Fruit fly (Drosophila melanogaster) whole organism, prepupa: ENCODE results near the gene Gyc88E.

Experiments used
- CG11294 ChIP-seq: fragments of 200-800 bp; sonication (Bioruptor generic); IDR thresholded peaks from 2 replicates; pipeline ENCODE4 v1.3.6; 2022; ENCODE audit warnings: missing biosample characterization, missing genetic modification characterization
- CG11902 ChIP-seq: fragments of 200-800 bp; sonication (Bioruptor generic); optimal IDR thresholded peaks from 3 replicates; lab custom pipeline; 2016; ENCODE audit warnings: missing biosample characterization, missing genetic modification characterization
- CG15336 ChIP-seq: fragments of 200-800 bp; sonication (Bioruptor generic); IDR thresholded peaks from 2 replicates; pipeline ENCODE4 v1.3.6; 2022; ENCODE audit warnings: missing biosample characterization, missing genetic modification characterization
- CG1621 ChIP-seq: fragments of 200-800 bp; sonication (Bioruptor generic); optimal IDR thresholded peaks from 3 replicates; lab custom pipeline; 2018; ENCODE audit warnings: missing biosample characterization, mild to moderate bottlenecking, missing genetic modification characterization
- CG16779 ChIP-seq: fragments of 200-800 bp; sonication (Bioruptor generic); optimal IDR thresholded peaks from 3 replicates; lab custom pipeline; 2017; ENCODE audit warnings: missing biosample characterization, mild to moderate bottlenecking, missing genetic modification characterization
- CG3032 ChIP-seq: fragments of 200-800 bp; optimal IDR thresholded peaks from 2 replicates; lab custom pipeline; 2019; ENCODE audit warnings: missing biosample characterization, mild to moderate bottlenecking, missing genetic modification characterization, moderate library complexity
- CG31627 ChIP-seq: fragments of 200-800 bp; sonication (Bioruptor generic); optimal IDR thresholded peaks from 3 replicates; lab custom pipeline; 2016; ENCODE audit warnings: missing biosample characterization, missing genetic modification characterization
- CG34406 ChIP-seq: fragments of 200-800 bp; sonication (Bioruptor generic); optimal IDR thresholded peaks from 3 replicates; lab custom pipeline; 2016; ENCODE audit warnings: missing biosample characterization, missing genetic modification characterization
- CG3919 ChIP-seq: fragments of 200-800 bp; sonication (Bioruptor generic); optimal IDR thresholded peaks from 3 replicates; lab custom pipeline; 2016; ENCODE audit warnings: missing biosample characterization, missing genetic modification characterization
- CG6163 ChIP-seq: fragments of 200-800 bp; sonication (Bioruptor generic); IDR thresholded peaks from 3 replicates; pipeline ENCODE4 v1.3.6; 2022; ENCODE audit warnings: missing biosample characterization, missing genetic modification characterization
- CG6276 ChIP-seq: fragments of 200-800 bp; sonication (Bioruptor generic); optimal IDR thresholded peaks from 2 replicates; lab custom pipeline; 2017; ENCODE audit warnings: missing biosample characterization, mild to moderate bottlenecking, missing genetic modification characterization
- CG6792 ChIP-seq: fragments of 200-800 bp; sonication (Bioruptor generic); optimal IDR thresholded peaks from 3 replicates; lab custom pipeline; 2016; ENCODE audit warnings: missing biosample characterization, missing genetic modification characterization
- CG6854 ChIP-seq: fragments of 200-800 bp; sonication (Bioruptor generic); optimal IDR thresholded peaks from 2 replicates; lab custom pipeline; 2017; ENCODE audit warnings: missing biosample characterization, mild to moderate bottlenecking, missing genetic modification characterization
- CG7368 ChIP-seq: fragments of 200-800 bp; sonication (Bioruptor generic); optimal IDR thresholded peaks from 3 replicates; lab custom pipeline; 2016; ENCODE audit warnings: missing biosample characterization, missing genetic modification characterization
- CG9139 ChIP-seq: fragments of 200-800 bp; sonication (Bioruptor generic); optimal IDR thresholded peaks from 3 replicates; lab custom pipeline; 2017; ENCODE audit warnings: missing biosample characterization, mild to moderate bottlenecking, missing genetic modification characterization
- Eip75B ChIP-seq: fragments of 200-800 bp; sonication (Bioruptor generic); optimal IDR thresholded peaks from 3 replicates; lab custom pipeline; 2016; ENCODE audit warnings: missing biosample characterization, missing genetic modification characterization
- Eip78C ChIP-seq: fragments of 200-800 bp; sonication (Bioruptor generic); peaks from one replicate; lab custom pipeline; 2016; ENCODE audit warnings: missing biosample characterization, missing genetic modification characterization
- Ets21C ChIP-seq: fragments of 200-800 bp; sonication (Bioruptor generic); optimal IDR thresholded peaks from 3 replicates; lab custom pipeline; 2016; ENCODE audit warnings: missing biosample characterization, missing genetic modification characterization
- Ets96B ChIP-seq: fragments of 200-800 bp; optimal IDR thresholded peaks from 2 replicates; lab custom pipeline; 2019; ENCODE audit warnings: missing biosample characterization, mild to moderate bottlenecking, missing genetic modification characterization, moderate library complexity
- Hr38 ChIP-seq: sonication (Bioruptor generic); optimal IDR thresholded peaks from 2 replicates; lab custom pipeline; 2016; ENCODE audit warnings: missing biosample characterization, missing genetic modification characterization
- Hr39 ChIP-seq: fragments of 200-800 bp; sonication (Bioruptor generic); optimal IDR thresholded peaks from 2 replicates; lab custom pipeline; 2016; ENCODE audit warnings: missing biosample characterization, missing genetic modification characterization
- Lpt ChIP-seq: fragments of 200-800 bp; sonication (Bioruptor generic); optimal IDR thresholded peaks from 3 replicates; lab custom pipeline; 2016; ENCODE audit warnings: missing biosample characterization, missing genetic modification characterization
- Met ChIP-seq: fragments of 200-800 bp; sonication (Bioruptor generic); optimal IDR thresholded peaks from 3 replicates; lab custom pipeline; 2016; ENCODE audit warnings: missing biosample characterization, missing genetic modification characterization
- OdsH ChIP-seq: fragments of 200-800 bp; sonication (Bioruptor generic); optimal IDR thresholded peaks from 3 replicates; lab custom pipeline; 2016; ENCODE audit warnings: missing biosample characterization, missing genetic modification characterization
- Sox102F ChIP-seq: fragments of 200-800 bp; sonication (Bioruptor generic); optimal IDR thresholded peaks from 2 replicates; lab custom pipeline; 2016; ENCODE audit warnings: missing biosample characterization, mild to moderate bottlenecking, missing genetic modification characterization
- Sox14 ChIP-seq: fragments of 200-800 bp; sonication (Bioruptor generic); optimal IDR thresholded peaks from 3 replicates; lab custom pipeline; 2016; ENCODE audit warnings: missing biosample characterization, missing genetic modification characterization
- Sox15 ChIP-seq: fragments of 200-800 bp; sonication (Bioruptor generic); optimal IDR thresholded peaks from 3 replicates; lab custom pipeline; 2016; ENCODE audit warnings: missing biosample characterization, missing genetic modification characterization
- achi ChIP-seq: fragments of 200-800 bp; sonication (Bioruptor generic); optimal IDR thresholded peaks from 3 replicates; lab custom pipeline; 2016; ENCODE audit warnings: missing biosample characterization, missing genetic modification characterization
- acj6 ChIP-seq: fragments of 200-800 bp; sonication (Bioruptor generic); optimal IDR thresholded peaks from 3 replicates; lab custom pipeline; 2016; ENCODE audit warnings: missing biosample characterization, missing genetic modification characterization
- cyc ChIP-seq: fragments of 200-800 bp; sonication (Bioruptor generic); optimal IDR thresholded peaks from 3 replicates; lab custom pipeline; 2016; ENCODE audit warnings: missing biosample characterization, missing genetic modification characterization
- dac ChIP-seq: fragments of 200-800 bp; sonication (Bioruptor generic); optimal IDR thresholded peaks from 2 replicates; lab custom pipeline; 2017; ENCODE audit warnings: missing biosample characterization, mild to moderate bottlenecking, missing genetic modification characterization
- dsx ChIP-seq: fragments of 200-800 bp; optimal IDR thresholded peaks from 3 replicates; lab custom pipeline; 2019; ENCODE audit warnings: missing biosample characterization, mild to moderate bottlenecking, missing genetic modification characterization, moderate library complexity; ENCODE audit not compliant: poor library complexity, severe bottlenecking
- eg ChIP-seq: fragments of 200-800 bp; sonication (Bioruptor generic); IDR thresholded peaks from 3 replicates; pipeline ENCODE4 v1.3.6; 2022; ENCODE audit warnings: missing biosample characterization, missing genetic modification characterization
- esn ChIP-seq: fragments of 200-800 bp; sonication (Bioruptor generic); optimal IDR thresholded peaks from 2 replicates; lab custom pipeline; 2016; ENCODE audit warnings: missing biosample characterization, mild to moderate bottlenecking, missing genetic modification characterization, moderate library complexity
- fkh ChIP-seq: fragments of 200-800 bp; sonication (Bioruptor generic); optimal IDR thresholded peaks from 3 replicates; lab custom pipeline; 2017; ENCODE audit warnings: missing biosample characterization, mild to moderate bottlenecking, missing genetic modification characterization, moderate library complexity
- lz ChIP-seq: fragments of 200-800 bp; sonication (Bioruptor generic); optimal IDR thresholded peaks from 3 replicates; lab custom pipeline; 2016; ENCODE audit warnings: missing biosample characterization, missing genetic modification characterization
- net ChIP-seq: fragments of 200-800 bp; sonication (Bioruptor generic); optimal IDR thresholded peaks from 3 replicates; lab custom pipeline; 2016; ENCODE audit warnings: missing biosample characterization, missing genetic modification characterization
- pdm3 ChIP-seq: fragments of 200-800 bp; sonication (Bioruptor generic); optimal IDR thresholded peaks from 3 replicates; lab custom pipeline; 2016; ENCODE audit warnings: missing biosample characterization, missing genetic modification characterization
- salr ChIP-seq, 2 experiments: fragments of 200-800 bp; sonication (Bioruptor generic); optimal IDR thresholded peaks; 3 replicates each; lab custom pipeline; 2016 to 2018; ENCODE audit warnings: missing biosample characterization in 2 of 2, missing genetic modification characterization in 2 of 2, mild to moderate bottlenecking in 1 of 2
- spab ChIP-seq: fragments of 200-800 bp; sonication (Bioruptor generic); optimal IDR thresholded peaks from 2 replicates; lab custom pipeline; 2017; ENCODE audit warnings: missing biosample characterization, mild to moderate bottlenecking, missing genetic modification characterization, missing genetic modification reagents
- ss ChIP-seq, 2 experiments: fragments of 200-800 bp; sonication (Bioruptor generic); optimal IDR thresholded peaks; 2 replicates in 1 of 2; 3 replicates in 1 of 2; lab custom pipeline; 2017 to 2018; ENCODE audit warnings: mild to moderate bottlenecking in 2 of 2, missing biosample characterization in 2 of 2, missing genetic modification characterization in 2 of 2, moderate library complexity in 1 of 2
- svp ChIP-seq: fragments of 200-800 bp; sonication (Bioruptor generic); peaks from one replicate; lab custom pipeline; 2016; ENCODE audit warnings: missing biosample characterization, missing genetic modification characterization
- topi ChIP-seq: fragments of 200-800 bp; sonication (Bioruptor generic); optimal IDR thresholded peaks from 3 replicates; lab custom pipeline; 2016; ENCODE audit warnings: missing biosample characterization, missing genetic modification characterization
- vri ChIP-seq: fragments of 200-800 bp; sonication (Bioruptor generic); optimal IDR thresholded peaks from 3 replicates; lab custom pipeline; 2016; ENCODE audit warnings: missing biosample characterization, mild to moderate bottlenecking, missing genetic modification characterization

Gene Gyc88E

DNA sequence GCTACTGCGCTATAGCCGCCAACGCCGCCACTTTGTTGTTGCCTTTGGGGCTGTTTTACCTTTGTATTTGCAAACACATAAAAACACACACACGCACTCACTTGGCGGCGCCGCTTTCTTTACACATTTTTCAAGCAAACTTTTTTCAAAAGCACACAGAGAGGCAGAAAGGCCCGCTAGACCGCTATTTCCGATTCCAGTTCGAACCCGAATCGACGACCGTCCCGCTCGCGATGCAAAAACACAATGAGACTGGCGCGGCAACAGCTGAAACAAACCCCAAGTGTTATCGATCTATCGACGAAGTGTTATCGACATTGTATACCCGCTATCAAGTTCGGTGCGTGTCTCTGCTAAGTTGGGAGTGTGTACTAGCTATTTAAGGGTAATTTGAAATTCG lies 18.5 kb upstream of the Gyc88E start, which contains the start of gene CG42788:
CG42788 (minus strand) TSS at position 250 of the 400 bp plus-strand sequence.
- TF ChIP-seq CG6792 (GFP tag; lab: Kevin White, UChicago) (peak; percentile 24), CG31627 (GFP tag; lab: Kevin White, UChicago) (peak; percentile 29), dsx (GFP tag; lab: Kevin White, UChicago) (peak; percentile 92), dac (no peak), svp (GFP tag; lab: Kevin White, UChicago) (peak; percentile 51), esn (GFP tag; lab: Kevin White, UChicago) (peak; percentile 69), CG16779 (peak; percentile 22), CG15336 (GFP tag; lab: Robert Waterston, UW) (no peak), ss (GFP tag; optimal IDR thresholded peaks at IDR 0.05; lab: Kevin White, UChicago) (peak in 1 of 2 experiments; percentile 34), CG1621 (peak; percentile 40), Lpt (peak; percentile 44), Sox14 (GFP tag; lab: Kevin White, UChicago) (peak; percentile 88), Ets96B (tag; lab: Kevin White, UChicago) (peak; percentile 12), Hr39 (peak; percentile 28), pdm3 (GFP tag; lab: Kevin White, UChicago) (peak; percentile 32), CG9139 (GFP tag; lab: Kevin White, UChicago) (no peak), CG3032 (tag; lab: Kevin White, UChicago) (peak; percentile 23), topi (peak; percentile 40), fkh (peak; percentile 75), lz (GFP tag; lab: Kevin White, UChicago) (peak; percentile 48), acj6 (GFP tag; lab: Kevin White, UChicago) (no peak), CG11294 (GFP tag; lab: Robert Waterston, UW) (no peak), cyc (GFP tag; lab: Kevin White, UChicago) (peak; percentile 21), CG11902 (GFP tag; lab: Kevin White, UChicago) (no peak), CG6163 (no peak), Eip75B (GFP tag; lab: Kevin White, UChicago) (peak; percentile 18), CG7368 (GFP tag; lab: Kevin White, UChicago) (no peak), Met (GFP tag; lab: Kevin White, UChicago) (peak; percentile 49), CG6854 (peak; percentile 36), CG3919 (GFP tag; lab: Kevin White, UChicago) (peak; percentile 61), spab (no peak), CG6276 (GFP tag; lab: Kevin White, UChicago) (peak; percentile 16), eg (no peak), Ets21C (GFP tag; lab: Kevin White, UChicago) (no peak), net (peak; percentile 61), vri (GFP tag; lab: Kevin White, UChicago) (peak; percentile 77), salr (GFP tag; optimal IDR thresholded peaks at IDR 0.05; lab: Kevin White, UChicago) (peak in 1 of 2 experiments; percentile 55), Eip78C (GFP tag; lab: Kevin White, UChicago) (peak; percentile 92), achi (GFP tag; lab: Kevin White, UChicago) (peak; percentile 62), Sox102F (GFP tag; lab: Kevin White, UChicago) (peak; percentile 73), OdsH (GFP tag; lab: Kevin White, UChicago) (no peak), Sox15 (GFP tag; lab: Kevin White, UChicago) (no peak), CG34406 (GFP tag; lab: Kevin White, UChicago) (peak; percentile 69), Hr38 (no peak)
